Fruit fly (Drosophila melanogaster): ENCODE results near the gene Jon65Aiv.

The Jon65Aiv gene

DNA sequence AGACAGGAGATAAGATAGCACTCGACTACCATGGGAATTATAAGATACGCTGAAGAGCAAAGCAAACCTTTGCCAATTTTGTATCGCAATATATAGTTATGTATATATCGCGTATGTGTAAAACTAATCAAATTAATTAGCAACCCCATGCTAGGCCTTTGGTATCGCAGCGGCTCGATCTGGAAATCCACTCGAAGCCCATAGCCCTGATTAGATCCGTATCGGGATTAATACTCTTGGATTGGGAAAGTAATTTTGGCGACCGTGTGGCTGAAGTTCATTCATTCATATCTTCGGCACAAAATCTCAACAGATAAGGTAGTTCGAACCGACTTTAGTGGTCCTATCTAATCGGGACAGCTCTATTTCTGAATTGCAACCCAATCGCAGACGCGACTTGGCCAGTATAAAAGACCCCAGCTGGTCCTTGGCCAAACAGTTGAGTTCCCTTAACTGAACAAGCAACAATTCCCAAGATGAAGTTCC is at the start of gene Jon65Aiv:
Jon65Aiv (plus strand) TSS at position 436 of the 486 bp plus-strand sequence.
- TF ChIP-seq exex (tag; optimal IDR thresholded peaks at IDR 0.05) (peak; percentile 97), Ptx1 (GFP tag; IDR thresholded peaks at IDR 0.05) (no peak), Ets65A (GFP tag) (peak; percentile 20), mirr (GFP tag; optimal IDR thresholded peaks at IDR 0.05) (peak; percentile 91), sug (tag; optimal IDR thresholded peaks at IDR 0.05) (peak; percentile 81), gro (GFP tag; optimal IDR thresholded peaks at IDR 0.05) (peak; percentile 21), grn (GFP tag; optimal IDR thresholded peaks at IDR 0.05) (peak; percentile 98), Hey (tag; optimal IDR thresholded peaks at IDR 0.05) (peak; percentile 74), Doc2 (GFP tag; IDR thresholded peaks at IDR 0.05) (no peak), CG34376 (GFP tag; optimal IDR thresholded peaks at IDR 0.05) (peak; percentile 70), CG18599 (GFP tag; optimal IDR thresholded peaks at IDR 0.05) (peak; percentile 8), Trl (optimal IDR thresholded peaks at IDR 0.05) (no peak), Trl (GFP tag; optimal IDR thresholded peaks at IDR 0.05) (no peak), Mrtf (GFP tag; IDR thresholded peaks at IDR 0.05) (no peak)

DNA sequence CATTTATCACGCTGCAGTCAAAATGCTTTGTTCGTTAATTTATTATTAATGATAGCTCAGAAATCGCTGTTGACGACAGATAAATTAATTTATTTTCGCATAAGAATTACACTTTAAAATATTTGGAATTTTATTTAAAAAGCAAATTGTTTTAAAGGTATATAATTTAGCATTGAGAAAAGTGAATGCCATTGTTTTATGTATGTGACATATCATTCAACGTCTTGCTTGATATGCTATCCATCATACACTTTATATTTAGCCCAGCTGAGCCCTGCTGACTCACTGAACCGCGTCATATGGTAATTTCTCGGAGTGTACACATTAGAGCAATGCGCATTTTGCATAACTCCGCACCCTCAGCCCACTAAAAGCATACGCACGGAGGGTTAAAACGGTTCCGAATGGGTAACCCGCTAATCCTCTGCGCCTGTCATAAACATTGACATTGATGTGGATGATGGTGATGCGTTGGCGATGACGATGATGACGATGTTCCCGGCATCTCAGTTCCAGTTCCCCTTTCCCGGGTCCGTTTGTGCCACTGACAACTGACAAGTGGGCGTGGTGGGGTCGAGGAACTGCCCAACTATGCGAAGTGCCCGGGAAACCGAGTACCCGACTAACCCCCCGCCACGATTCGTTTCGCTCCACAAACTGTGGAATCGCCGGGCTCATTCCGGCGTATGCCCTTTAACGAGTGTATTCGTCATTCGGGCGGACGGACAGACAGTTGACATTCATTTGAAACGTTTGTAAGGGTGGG is 49.4 kb upstream of the Jon65Aiv start:
- TF ChIP-seq Neu2 (GFP tag; optimal IDR thresholded peaks at IDR 0.05; ENCODE audit: borderline replicate concordance) (no peak), nerfin-1 (tag; optimal IDR thresholded peaks at IDR 0.05) (peak; percentile 55), CG30020 (tag; optimal IDR thresholded peaks at IDR 0.05) (no peak), D (optimal IDR thresholded peaks at IDR 0.05) (no peak), D (GFP tag; optimal IDR thresholded peaks at IDR 0.05) (peak; percentile 55), Deaf1 (tag; optimal IDR thresholded peaks at IDR 0.05) (peak; percentile 44), Lpt (GFP tag; optimal IDR thresholded peaks at IDR 0.05) (no peak), CG10979 (tag; optimal IDR thresholded peaks at IDR 0.05) (peak; percentile 63), ken (GFP tag; IDR thresholded peaks at IDR 0.05) (no peak), CG3065 (GFP tag; optimal IDR thresholded peaks at IDR 0.05) (peak; percentile 10), jigr1 (GFP tag; IDR thresholded peaks at IDR 0.05) (no peak), Mad (GFP tag; optimal IDR thresholded peaks at IDR 0.05) (no peak), tin (GFP tag; optimal IDR thresholded peaks at IDR 0.05) (peak; percentile 19), CG13424 (tag; optimal IDR thresholded peaks at IDR 0.05) (no peak), sob (GFP tag; IDR thresholded peaks at IDR 0.05) (no peak), CG15479 (GFP tag; optimal IDR thresholded peaks at IDR 0.05) (no peak), pho (GFP tag; optimal IDR thresholded peaks at IDR 0.05) (no peak), CG18599 (GFP tag; optimal IDR thresholded peaks at IDR 0.05) (peak; percentile 13), mam (GFP tag; optimal IDR thresholded peaks at IDR 0.05) (no peak), CG18262 (tag; optimal IDR thresholded peaks at IDR 0.05) (peak; percentile 53), CG8478 (optimal IDR thresholded peaks at IDR 0.05) (no peak), CG14710 (tag; optimal IDR thresholded peaks at IDR 0.05) (peak; percentile 50), Jarid2 (GFP tag; optimal IDR thresholded peaks at IDR 0.05) (no peak), eve (GFP tag; optimal IDR thresholded peaks at IDR 0.05) (peak in 1 of 2 experiments; percentile 2), CG10543 (GFP tag; optimal IDR thresholded peaks at IDR 0.05) (no peak), CG11085 (GFP tag; IDR thresholded peaks at IDR 0.05) (no peak), CG4424 (GFP tag; optimal IDR thresholded peaks at IDR 0.05) (peak; percentile 34), CG8359 (GFP tag; optimal IDR thresholded peaks at IDR 0.05; ENCODE audit: borderline replicate concordance) (no peak), pros (GFP tag; optimal IDR thresholded peaks at IDR 0.05) (peak; percentile 21), CG4404 (GFP tag; IDR thresholded peaks at IDR 0.05) (0 out of 2 replicates have a peak, but pooled peaks have one; percentile 17), CG7786 (GFP tag; optimal IDR thresholded peaks at IDR 0.05) (no peak), sd (tag; optimal IDR thresholded peaks at IDR 0.05) (peak; percentile 19), Fer1 (GFP tag; optimal IDR thresholded peaks at IDR 0.05) (no peak), zf30C (GFP tag; optimal IDR thresholded peaks at IDR 0.05) (peak; percentile 7), CG8765 (GFP tag; IDR thresholded peaks at IDR 0.05) (no peak), croc (GFP tag; conservative IDR thresholded peaks at IDR 0.05) (no peak), CG3995 (GFP tag; optimal IDR thresholded peaks at IDR 0.05) (no peak)
